Worm (Caenorhabditis elegans) whole organism, L4 larva: ENCODE results near the gene M01B2.13.

Experiments used
- ZK546.5 ChIP-seq, 2 experiments: sonication (generic microtip); optimal IDR thresholded peaks; 2 replicates each; lab custom pipeline; 2017; ENCODE audit warnings: missing biosample characterization in 2 of 2, missing genetic modification characterization in 2 of 2
- ceh-20 ChIP-seq: fragments of 200-800 bp; sonication (Bioruptor generic); IDR thresholded peaks from 2 replicates; pipeline ENCODE4 v1.3.6; 2022; ENCODE audit warnings: missing genetic modification reagents, missing genetic modification characterization, missing compliant biosample characterization
- ceh-28 ChIP-seq: fragments of 150-350 bp; optimal IDR thresholded peaks from 2 replicates; lab custom pipeline; 2014; ENCODE audit warnings: missing biosample characterization, missing genetic modification reagents, missing genetic modification characterization
- lim-7 ChIP-seq: fragments of 200-800 bp; sonication (Bioruptor generic); IDR thresholded peaks from 2 replicates; pipeline ENCODE4 v1.3.6; 2022; ENCODE audit warnings: missing genetic modification characterization, missing compliant biosample characterization
- lin-13 ChIP-seq: fragments of 150-350 bp; optimal IDR thresholded peaks from 2 replicates; lab custom pipeline; 2014; ENCODE audit warnings: missing biosample characterization, missing genetic modification reagents, missing genetic modification characterization
- lir-3 ChIP-seq: sonication (generic microtip); optimal IDR thresholded peaks from 2 replicates; lab custom pipeline; 2016; ENCODE audit warnings: mild to moderate bottlenecking, missing genetic modification characterization, missing compliant biosample characterization
- nhr-111 ChIP-seq: fragments of 200-800 bp; sonication (Bioruptor generic); optimal IDR thresholded peaks from 2 replicates; lab custom pipeline; 2018; ENCODE audit warnings: mild to moderate bottlenecking, missing genetic modification characterization, missing compliant biosample characterization
- nhr-41 ChIP-seq: fragments of 200-800 bp; sonication (Bioruptor generic); IDR thresholded peaks from 2 replicates; pipeline ENCODE4 v1.3.6; 2022; ENCODE audit warnings: missing genetic modification reagents, missing genetic modification characterization, missing compliant biosample characterization
- pqm-1 ChIP-seq: sonication (generic microtip); optimal IDR thresholded peaks from 2 replicates; lab custom pipeline; 2017; ENCODE audit warnings: missing biosample characterization, missing genetic modification characterization
- spr-3 ChIP-seq: fragments of 200-800 bp; sonication (Bioruptor generic); optimal IDR thresholded peaks from 2 replicates; lab custom pipeline; 2018; ENCODE audit warnings: mild to moderate bottlenecking, missing genetic modification characterization, missing compliant biosample characterization
- unc-39 ChIP-seq: sonication (generic microtip); optimal IDR thresholded peaks from 2 replicates; lab custom pipeline; 2017; ENCODE audit warnings: missing biosample characterization, missing genetic modification characterization
- zfp-2 ChIP-seq: sonication (generic microtip); optimal IDR thresholded peaks from 2 replicates; lab custom pipeline; 2016; ENCODE audit warnings: mild to moderate bottlenecking, missing genetic modification characterization, missing compliant biosample characterization

- TF ChIP-seq pqm-1 (tag; lab: Kevin White, UChicago) = no peak
- TF ChIP-seq ceh-28 (tag; lab: Kevin White, UChicago) = no peak
- TF ChIP-seq nhr-41 (GFP tag; lab: Robert Waterston, UW) = no peak
- no peak for TF ChIP-seq nhr-111 (GFP tag; lab: Kevin White, UChicago)
- TF ChIP-seq ZK546.5 (tag; optimal IDR thresholded peaks at IDR 0.05; lab: Kevin White, UChicago) = no peak
- no peak for TF ChIP-seq unc-39
- no peak for TF ChIP-seq lim-7
- TF ChIP-seq lir-3 (tag; lab: Kevin White, UChicago) = no peak
- no peak for TF ChIP-seq lin-13 (GFP tag; lab: Kevin White, UChicago)
- TF ChIP-seq zfp-2 (tag; lab: Kevin White, UChicago) = no peak
- TF ChIP-seq spr-3 (GFP tag; lab: Kevin White, UChicago) = no peak
- TF ChIP-seq ceh-20 (GFP tag; lab: Robert Waterston, UW) = no peak
These were observed 5.8 kb downstream of the M01B2.13 start, which contains the start of gene M01B2.8 for ce11 chrV:15259904-15260303.
